Fruit fly (Drosophila melanogaster) whole organism, embryonic: ENCODE data around the gene CG42554.

Source experiments
- Ada2b ChIP-seq: fragments of 200-800 bp; sonication (Bioruptor generic); IDR thresholded peaks from 2 replicates; pipeline ENCODE4 v1.3.6; 2022; ENCODE audit warnings: missing biosample characterization, missing genetic modification characterization
- Atf-2 ChIP-seq: fragments of 200-800 bp; sonication (Bioruptor generic); optimal IDR thresholded peaks from 2 replicates; lab custom pipeline; 2016; ENCODE audit warnings: missing biosample characterization, missing genetic modification characterization
- Bgb ChIP-seq: fragments of 200-800 bp; sonication (Bioruptor generic); IDR thresholded peaks from 2 replicates; pipeline ENCODE4 v1.3.6; 2022; ENCODE audit warnings: missing biosample characterization, missing genetic modification characterization; ENCODE audit not compliant: partially characterized antibody
- Bteb2 ChIP-seq: fragments of 200-800 bp; sonication (Bioruptor generic); optimal IDR thresholded peaks from 2 replicates; lab custom pipeline; 2016; ENCODE audit warnings: missing biosample characterization, missing genetic modification characterization
- CG10209 ChIP-seq: fragments of 200-800 bp; sonication (Bioruptor generic); optimal IDR thresholded peaks from 3 replicates; lab custom pipeline; 2017; ENCODE audit warnings: missing biosample characterization, mild to moderate bottlenecking, missing genetic modification characterization, missing genetic modification reagents
- CG10543 ChIP-seq: fragments of 200-800 bp; sonication (Bioruptor generic); optimal IDR thresholded peaks from 3 replicates; lab custom pipeline; 2017; ENCODE audit warnings: missing biosample characterization, mild to moderate bottlenecking, missing genetic modification characterization, moderate library complexity
- CG1647 ChIP-seq: fragments of 200-800 bp; sonication (Bioruptor generic); optimal IDR thresholded peaks from 3 replicates; lab custom pipeline; 2016; ENCODE audit warnings: missing biosample characterization, missing genetic modification characterization
- CG18599 ChIP-seq: fragments of 200-800 bp; sonication (Bioruptor generic); optimal IDR thresholded peaks from 3 replicates; lab custom pipeline; 2017; ENCODE audit warnings: missing biosample characterization, missing genetic modification characterization, mild to moderate bottlenecking, moderate library complexity, missing genetic modification reagents
- CG18764 ChIP-seq: fragments of 200-800 bp; sonication (Bioruptor generic); optimal IDR thresholded peaks from 3 replicates; lab custom pipeline; 2016; ENCODE audit warnings: missing biosample characterization, missing genetic modification characterization
- CG2199 ChIP-seq: fragments of 200-800 bp; sonication (Bioruptor generic); IDR thresholded peaks from 3 replicates; pipeline ENCODE4 v1.3.6; 2022; ENCODE audit warnings: missing biosample characterization, missing genetic modification characterization
- CG31365 ChIP-seq: fragments of 200-800 bp; sonication (Bioruptor generic); optimal IDR thresholded peaks from 2 replicates; lab custom pipeline; 2018; ENCODE audit warnings: missing biosample characterization, mild to moderate bottlenecking, missing genetic modification characterization
- CG3407 ChIP-seq: fragments of 200-800 bp; sonication (Bioruptor generic); optimal IDR thresholded peaks from 2 replicates; lab custom pipeline; 2018; ENCODE audit warnings: missing biosample characterization, mild to moderate bottlenecking, missing genetic modification characterization
- CG34422 ChIP-seq: fragments of 200-800 bp; sonication (Bioruptor generic); IDR thresholded peaks from 3 replicates; pipeline ENCODE4 v1.3.6; 2022; ENCODE audit warnings: missing biosample characterization, missing genetic modification characterization
- CG4360 ChIP-seq: fragments of 200-800 bp; sonication (Bioruptor generic); IDR thresholded peaks from 2 replicates; pipeline ENCODE4 v1.3.6; 2022; ENCODE audit warnings: missing biosample characterization, missing genetic modification characterization
- CG5180 ChIP-seq: fragments of 200-800 bp; sonication (Bioruptor generic); optimal IDR thresholded peaks from 3 replicates; lab custom pipeline; 2017; ENCODE audit warnings: missing biosample characterization, missing genetic modification characterization, mild to moderate bottlenecking, moderate library complexity, missing genetic modification reagents
- CG6813 ChIP-seq: fragments of 200-800 bp; sonication (Bioruptor generic); optimal IDR thresholded peaks from 2 replicates; lab custom pipeline; 2017; ENCODE audit warnings: missing biosample characterization, missing genetic modification characterization, mild to moderate bottlenecking, moderate library complexity, missing genetic modification reagents
- CG7271 ChIP-seq: fragments of 200-800 bp; sonication (Bioruptor generic); optimal IDR thresholded peaks from 2 replicates; lab custom pipeline; 2018; ENCODE audit warnings: missing biosample characterization, mild to moderate bottlenecking, missing genetic modification characterization, moderate library complexity
- CG7928 ChIP-seq: fragments of 200-800 bp; sonication (Bioruptor generic); optimal IDR thresholded peaks from 2 replicates; lab custom pipeline; 2017; ENCODE audit warnings: missing biosample characterization, mild to moderate bottlenecking, missing genetic modification characterization
- CTCF ChIP-seq: fragments of 200-800 bp; sonication (Bioruptor generic); optimal IDR thresholded peaks from 2 replicates; lab custom pipeline; 2017; ENCODE audit warnings: missing biosample characterization, mild to moderate bottlenecking, missing genetic modification characterization, moderate library complexity
- Camta ChIP-seq: fragments of 200-800 bp; sonication (Bioruptor generic); optimal IDR thresholded peaks from 2 replicates; lab custom pipeline; 2016; ENCODE audit warnings: missing biosample characterization, missing genetic modification characterization
- Dbx ChIP-seq: fragments of 200-800 bp; sonication (Bioruptor generic); IDR thresholded peaks from 3 replicates; pipeline ENCODE4 v1.3.6; 2022; ENCODE audit warnings: missing biosample characterization, missing genetic modification characterization
- Drgx ChIP-seq: fragments of 200-800 bp; sonication (Bioruptor generic); IDR thresholded peaks from 2 replicates; pipeline ENCODE4 v1.3.6; 2022; ENCODE audit warnings: missing biosample characterization, missing genetic modification characterization
- Hsf ChIP-seq: fragments of 200-800 bp; sonication (Bioruptor generic); optimal IDR thresholded peaks from 3 replicates; lab custom pipeline; 2016; ENCODE audit warnings: missing biosample characterization, missing genetic modification characterization
- Kr ChIP-seq: fragments of 200-800 bp; sonication (Bioruptor generic); optimal IDR thresholded peaks from 2 replicates; lab custom pipeline; 2017; ENCODE audit warnings: missing biosample characterization, mild to moderate bottlenecking, missing genetic modification characterization
- MTF-1 ChIP-seq: fragments of 200-800 bp; sonication (Bioruptor generic); optimal IDR thresholded peaks from 2 replicates; lab custom pipeline; 2018; ENCODE audit warnings: missing biosample characterization, mild to moderate bottlenecking, missing genetic modification characterization, borderline replicate concordance
- Nf-YB ChIP-seq: fragments of 200-800 bp; sonication (Bioruptor generic); optimal IDR thresholded peaks from 3 replicates; lab custom pipeline; 2019; ENCODE audit warnings: missing biosample characterization, mild to moderate bottlenecking, missing genetic modification characterization, moderate library complexity
- Ptx1 ChIP-seq: fragments of 200-800 bp; sonication (Bioruptor generic); IDR thresholded peaks from 2 replicates; pipeline ENCODE4 v1.3.6; 2022; ENCODE audit warnings: missing biosample characterization, missing genetic modification characterization
- Ravus ChIP-seq: fragments of 200-800 bp; sonication (Bioruptor generic); IDR thresholded peaks from 2 replicates; pipeline ENCODE4 v1.3.6; 2022; ENCODE audit warnings: missing biosample characterization, missing genetic modification characterization
- Six4 ChIP-seq: fragments of 200-800 bp; sonication (Bioruptor generic); optimal IDR thresholded peaks from 2 replicates; lab custom pipeline; 2016; ENCODE audit warnings: missing biosample characterization, missing genetic modification characterization
- Trl ChIP-seq, 3 experiments: fragments of >200 bp in 2 of 3; fragments of 200-800 bp in 1 of 3; sonication (Bioruptor generic) in 1 of 3; optimal IDR thresholded peaks; 2 replicates in 1 of 3; 3 replicates in 2 of 3; lab custom pipeline; 2016 to 2017; ENCODE audit warnings: missing biosample characterization in 1 of 3, missing genetic modification characterization in 1 of 3
- Vsx1 ChIP-seq: fragments of 200-800 bp; sonication (Bioruptor generic); optimal IDR thresholded peaks from 2 replicates; lab custom pipeline; 2017; ENCODE audit warnings: missing biosample characterization, mild to moderate bottlenecking, missing genetic modification characterization, missing genetic modification reagents
- amos ChIP-seq: fragments of 200-800 bp; sonication (Bioruptor generic); IDR thresholded peaks from 2 replicates; pipeline ENCODE4 v1.3.6; 2022; ENCODE audit warnings: missing biosample characterization, missing genetic modification characterization; ENCODE audit not compliant: partially characterized antibody
- bcd ChIP-seq: fragments of 200-800 bp; sonication (Bioruptor generic); optimal IDR thresholded peaks from 2 replicates; lab custom pipeline; 2017; ENCODE audit warnings: missing biosample characterization, mild to moderate bottlenecking, missing genetic modification characterization
- bsh ChIP-seq, 2 experiments: fragments of 200-800 bp; sonication (Bioruptor generic); optimal IDR thresholded peaks; 2 replicates each; lab custom pipeline; 2017 to 2018; ENCODE audit warnings: mild to moderate bottlenecking in 2 of 2, missing biosample characterization in 2 of 2, missing genetic modification characterization in 2 of 2, moderate library complexity in 1 of 2
- btn ChIP-seq: fragments of 200-800 bp; sonication (Bioruptor generic); optimal IDR thresholded peaks from 2 replicates; lab custom pipeline; 2016; ENCODE audit warnings: missing biosample characterization, missing genetic modification characterization
- exex ChIP-seq: fragments of 200-800 bp; sonication (Bioruptor generic); optimal IDR thresholded peaks from 4 replicates; lab custom pipeline; 2018; ENCODE audit warnings: missing biosample characterization, mild to moderate bottlenecking, missing genetic modification characterization, moderate library complexity
- eyg ChIP-seq: fragments of 200-800 bp; sonication (Bioruptor generic); optimal IDR thresholded peaks from 3 replicates; lab custom pipeline; 2016; ENCODE audit warnings: missing biosample characterization, missing genetic modification characterization
- fru ChIP-seq: fragments of >200 bp; optimal IDR thresholded peaks from 2 replicates; lab custom pipeline; 2017
- insv ChIP-seq, 2 experiments: fragments of 200-800 bp; sonication (Bioruptor generic); optimal IDR thresholded peaks; 3 replicates each; lab custom pipeline; 2016 to 2018; ENCODE audit warnings: missing biosample characterization in 2 of 2, missing genetic modification characterization in 2 of 2
- inv ChIP-seq: fragments of 200-800 bp; sonication (Bioruptor generic); IDR thresholded peaks from 2 replicates; pipeline ENCODE4 v1.3.6; 2022; ENCODE audit warnings: missing biosample characterization, missing genetic modification characterization; ENCODE audit not compliant: partially characterized antibody
- lbe ChIP-seq: fragments of 200-800 bp; sonication (Bioruptor generic); optimal IDR thresholded peaks from 2 replicates; lab custom pipeline; 2016; ENCODE audit warnings: missing biosample characterization, mild to moderate bottlenecking, missing genetic modification characterization
- nau ChIP-seq: fragments of 200-800 bp; sonication (Bioruptor generic); optimal IDR thresholded peaks from 3 replicates; lab custom pipeline; 2017; ENCODE audit warnings: missing biosample characterization, mild to moderate bottlenecking, missing genetic modification characterization, missing genetic modification reagents
- pfk ChIP-seq: fragments of 200-800 bp; sonication (Bioruptor generic); optimal IDR thresholded peaks from 2 replicates; lab custom pipeline; 2018; ENCODE audit warnings: missing biosample characterization, mild to moderate bottlenecking, missing genetic modification characterization, moderate library complexity
- seq ChIP-seq: fragments of 200-800 bp; sonication (Bioruptor generic); IDR thresholded peaks from 2 replicates; pipeline ENCODE4 v1.3.6; 2022; ENCODE audit warnings: missing biosample characterization, missing genetic modification characterization
- slbo ChIP-seq: fragments of 200-800 bp; sonication (Bioruptor generic); IDR thresholded peaks from 2 replicates; pipeline ENCODE4 v1.3.6; 2022; ENCODE audit warnings: missing biosample characterization, missing genetic modification characterization
- slou ChIP-seq: fragments of 200-800 bp; sonication (Bioruptor generic); optimal IDR thresholded peaks from 3 replicates; lab custom pipeline; 2016; ENCODE audit warnings: missing biosample characterization, missing genetic modification characterization
- slp2 ChIP-seq: fragments of 200-800 bp; sonication (Bioruptor generic); optimal IDR thresholded peaks from 2 replicates; lab custom pipeline; 2016; ENCODE audit warnings: missing biosample characterization, missing genetic modification characterization
- wdn ChIP-seq: fragments of 200-800 bp; sonication (Bioruptor generic); IDR thresholded peaks from 2 replicates; pipeline ENCODE4 v1.3.6; 2022; ENCODE audit warnings: missing biosample characterization, missing genetic modification characterization
- wor ChIP-seq: fragments of 200-800 bp; sonication (Bioruptor generic); IDR thresholded peaks from 2 replicates; pipeline ENCODE4 v1.3.6; 2022; ENCODE audit warnings: missing biosample characterization, missing genetic modification characterization

The CG42554 gene

dm6 chr3L:791251-791991, 44.1 kb upstream of the CG42554 start (continued):
- TF ChIP-seq wor (GFP tag; lab: Robert Waterston, UW): peak; percentile 47; the same call in 1 of the 2 replicates
- TF ChIP-seq Drgx (GFP tag; lab: Robert Waterston, UW): peak; percentile 82
- peak; percentile 49; the same call in 1 of the 2 replicates for TF ChIP-seq seq (GFP tag; lab: Robert Waterston, UW)
- TF ChIP-seq CG10209 (GFP tag; lab: Kevin White, UChicago): peak; percentile 64
- TF ChIP-seq slbo (GFP tag; lab: Robert Waterston, UW): peak; percentile 18; the same call in 1 of the 2 replicates
- no peak for TF ChIP-seq CG18764
- TF ChIP-seq CG18599 (GFP tag; lab: Kevin White, UChicago): peak; percentile 31
- no peak for TF ChIP-seq amos (GFP tag; lab: Robert Waterston, UW)
- TF ChIP-seq Six4 (GFP tag; lab: Kevin White, UChicago): peak; percentile 21
- peak; percentile 58 for TF ChIP-seq CG4360
- TF ChIP-seq Camta: peak; percentile 53
- peak; percentile 52 for TF ChIP-seq nau (GFP tag; lab: Kevin White, UChicago)
- TF ChIP-seq MTF-1 (GFP tag; lab: Kevin White, UChicago): peak; percentile 26
- TF ChIP-seq Ada2b (GFP tag; lab: Robert Waterston, UW): peak; percentile 41
- peak; percentile 47 for TF ChIP-seq Hsf (GFP tag; lab: Kevin White, UChicago)
- peak; percentile 48; the same call in 1 of the 2 replicates for TF ChIP-seq inv
- no peak for TF ChIP-seq Trl (optimal IDR thresholded peaks at IDR 0.05; lab: Kevin White, UChicago)
- peak; percentile 29 for TF ChIP-seq Trl (GFP tag; optimal IDR thresholded peaks at IDR 0.05; lab: Kevin White, UChicago)
- peak; percentile 16 for TF ChIP-seq Atf-2
- TF ChIP-seq insv (GFP tag; optimal IDR thresholded peaks at IDR 0.05; lab: Kevin White, UChicago): no peak
- no peak for TF ChIP-seq CG1647 (GFP tag; lab: Kevin White, UChicago)
- peak; percentile 38 for TF ChIP-seq CG5180 (GFP tag; lab: Kevin White, UChicago)
- peak; percentile 23 for TF ChIP-seq lbe (GFP tag; lab: Kevin White, UChicago)
- TF ChIP-seq CG2199 (GFP tag; lab: Robert Waterston, UW): peak; percentile 40; the same call in 1 of the 3 replicates
- TF ChIP-seq bcd (GFP tag; lab: Kevin White, UChicago): peak; percentile 56
- no peak for TF ChIP-seq CG10543 (GFP tag; lab: Kevin White, UChicago)
- 0 out of 3 replicates have a peak, but pooled peaks have one; percentile 38 for TF ChIP-seq CG34422 (GFP tag; lab: Robert Waterston, UW)
- peak; percentile 44 for TF ChIP-seq Vsx1
- TF ChIP-seq CTCF (GFP tag; lab: Kevin White, UChicago): peak; percentile 34
- TF ChIP-seq Ravus (GFP tag; lab: Robert Waterston, UW): no peak
- TF ChIP-seq CG31365 (tag; lab: Kevin White, UChicago): peak; percentile 0
- peak; percentile 19 for TF ChIP-seq Bteb2 (GFP tag; lab: Kevin White, UChicago)
- peak; percentile 66 for TF ChIP-seq CG3407 (GFP tag; lab: Kevin White, UChicago)
- TF ChIP-seq Dbx (GFP tag; lab: Robert Waterston, UW): no peak
- TF ChIP-seq wdn (GFP tag; lab: Robert Waterston, UW): no peak
- peak; percentile 41 for TF ChIP-seq CG7271
- TF ChIP-seq fru: no peak
- no peak for TF ChIP-seq exex (tag; lab: Kevin White, UChicago)
- TF ChIP-seq CG7928 (GFP tag; lab: Kevin White, UChicago): no peak
- no peak for TF ChIP-seq eyg (GFP tag; lab: Kevin White, UChicago)
- no peak for TF ChIP-seq pfk (GFP tag; lab: Kevin White, UChicago)
- peak; percentile 69 for TF ChIP-seq Ptx1 (GFP tag; lab: Robert Waterston, UW)
- peak; percentile 53; the same call in 1 of the 2 replicates for TF ChIP-seq Bgb (GFP tag; lab: Robert Waterston, UW)
- TF ChIP-seq btn: no peak
- TF ChIP-seq bsh (GFP tag; optimal IDR thresholded peaks at IDR 0.05; lab: Kevin White, UChicago): peak; percentile 49 to 80
- TF ChIP-seq slou: no peak
- no peak for TF ChIP-seq Kr (GFP tag; lab: Kevin White, UChicago)
- TF ChIP-seq slp2 (GFP tag; lab: Kevin White, UChicago): peak; percentile 54
- TF ChIP-seq Nf-YB (GFP tag; lab: Kevin White, UChicago): peak; percentile 4
- peak; percentile 12 for TF ChIP-seq CG6813 (GFP tag; lab: Kevin White, UChicago)
